Worm (Caenorhabditis elegans) whole organism, L1 larva: ENCODE measurements around the gene C46F11.4.

Source experiments
- aly-2 ChIP-seq: fragments of 150-350 bp; optimal IDR thresholded peaks from 2 replicates; lab custom pipeline; 2014; ENCODE audit warnings: missing biosample characterization, missing genetic modification characterization
- blmp-1 ChIP-seq: fragments of 150-350 bp; optimal IDR thresholded peaks from 2 replicates; lab custom pipeline; 2014; ENCODE audit warnings: missing biosample characterization, missing genetic modification characterization
- egl-27 ChIP-seq, 2 experiments: fragments of 150-350 bp in 1 of 2; sonication (generic microtip); optimal IDR thresholded peaks; 3 replicates each; lab custom pipeline; 2017 to 2018; ENCODE audit warnings: missing biosample characterization in 2 of 2, missing genetic modification characterization in 2 of 2, missing genetic modification reagents in 2 of 2
- nhr-76 ChIP-seq: sonication (generic microtip); optimal IDR thresholded peaks from 2 replicates; lab custom pipeline; 2017; ENCODE audit warnings: missing biosample characterization, missing genetic modification characterization
- nhr-77 ChIP-seq: fragments of 150-350 bp; optimal IDR thresholded peaks from 2 replicates; lab custom pipeline; 2014; ENCODE audit warnings: missing biosample characterization, missing genetic modification characterization
- nhr-90 ChIP-seq: sonication (generic microtip); optimal IDR thresholded peaks from 2 replicates; lab custom pipeline; 2016; ENCODE audit warnings: mild to moderate bottlenecking, missing genetic modification characterization, missing compliant biosample characterization; ENCODE audit not compliant: poor library complexity
- rnt-1 ChIP-seq: sonication (generic microtip); optimal IDR thresholded peaks from 2 replicates; lab custom pipeline; 2016; ENCODE audit warnings: mild to moderate bottlenecking, missing genetic modification characterization, moderate library complexity, missing compliant biosample characterization
- snpc-4 ChIP-seq: fragments of 150-350 bp; optimal IDR thresholded peaks from 2 replicates; lab custom pipeline; 2014; ENCODE audit warnings: missing biosample characterization, missing genetic modification characterization
- swsn-7 ChIP-seq: sonication (generic microtip); optimal IDR thresholded peaks from 2 replicates; lab custom pipeline; 2016; ENCODE audit warnings: missing genetic modification characterization, missing compliant biosample characterization
- vab-15 ChIP-seq: sonication (generic microtip); optimal IDR thresholded peaks from 2 replicates; lab custom pipeline; 2017; ENCODE audit warnings: missing genotype, mild to moderate bottlenecking, missing genetic modification characterization, missing compliant biosample characterization
- ztf-11 ChIP-seq, 2 experiments: sonication (generic microtip); optimal IDR thresholded peaks; 2 replicates each; lab custom pipeline; 2016 to 2017; ENCODE audit warnings: missing genetic modification characterization in 2 of 2, missing biosample characterization in 1 of 2, missing compliant biosample characterization in 1 of 2

- peak; percentile 60 for TF ChIP-seq swsn-7 (tag; lab: Kevin White, UChicago)
- peak; percentile 50 for TF ChIP-seq snpc-4 (tag; lab: Kevin White, UChicago)
- TF ChIP-seq egl-27 (tag; optimal IDR thresholded peaks at IDR 0.05; lab: Kevin White, UChicago): no peak
- no peak for TF ChIP-seq blmp-1 (tag; lab: Kevin White, UChicago)
- no peak for TF ChIP-seq nhr-77 (tag; lab: Kevin White, UChicago)
- peak; percentile 78 for TF ChIP-seq rnt-1
- peak in 1 of 2 experiments; percentile 26 for TF ChIP-seq ztf-11 (tag; optimal IDR thresholded peaks at IDR 0.05; lab: Kevin White, UChicago)
- TF ChIP-seq nhr-76 (tag; lab: Kevin White, UChicago): no peak
- TF ChIP-seq aly-2 (tag; lab: Kevin White, UChicago): no peak
- no peak for TF ChIP-seq nhr-90 (tag; lab: Kevin White, UChicago)
- peak; percentile 39 for TF ChIP-seq vab-15 (tag; lab: Kevin White, UChicago)
Observed at ce11 chrIII:3650677-3651315, 13.3 kb downstream of the C46F11.4 start, which contains the start of the genes madf-8 and gsr-1.
